Worm (Caenorhabditis elegans) whole organism, L1 larva: ENCODE data around the gene F17H10.4.

Experiments
- C04F5.9 ChIP-seq: sonication (generic microtip); optimal IDR thresholded peaks from 2 replicates; lab custom pipeline; 2016; ENCODE audit warnings: missing genetic modification characterization, missing compliant biosample characterization
- C16A3.4 ChIP-seq: fragments of 150-350 bp; optimal IDR thresholded peaks from 2 replicates; lab custom pipeline; 2014; ENCODE audit warnings: missing biosample characterization, missing genetic modification characterization
- blmp-1 ChIP-seq: fragments of 150-350 bp; optimal IDR thresholded peaks from 2 replicates; lab custom pipeline; 2014; ENCODE audit warnings: missing biosample characterization, missing genetic modification characterization
- ceh-90 ChIP-seq: sonication (generic microtip); optimal IDR thresholded peaks from 2 replicates; lab custom pipeline; 2016; ENCODE audit warnings: missing genetic modification characterization, missing compliant biosample characterization
- dpl-1 ChIP-seq, 3 experiments: fragments of 150-350 bp in 2 of 3; sonication (generic microtip) in 1 of 3; optimal IDR thresholded peaks; 2 replicates each; lab custom pipeline; 2014 to 2017; ENCODE audit warnings: missing biosample characterization in 3 of 3, missing genetic modification characterization in 3 of 3, missing genetic modification reagents in 3 of 3
- dsc-1 ChIP-seq: sonication (generic microtip); optimal IDR thresholded peaks from 2 replicates; lab custom pipeline; 2016; ENCODE audit warnings: mild to moderate bottlenecking, missing genetic modification characterization, missing compliant biosample characterization
- efl-1 ChIP-seq, 4 experiments: fragments of 150-350 bp; optimal IDR thresholded peaks in 3 of 4; peaks in 1 of 4; 1 replicate in 1 of 4; 2 replicates in 3 of 4; lab custom pipeline; 2014; ENCODE audit warnings: missing biosample characterization in 2 of 4, missing genetic modification characterization in 2 of 4, missing genetic modification reagents in 2 of 4
- egl-13 ChIP-seq: sonication (generic microtip); optimal IDR thresholded peaks from 2 replicates; lab custom pipeline; 2016; ENCODE audit warnings: missing genotype, missing genetic modification reagents, missing genetic modification characterization, missing compliant biosample characterization
- elt-3 ChIP-seq, 6 experiments: fragments of 150-350 bp in 1 of 6; sonication (generic microtip); optimal IDR thresholded peaks; 2 replicates each; lab custom pipeline; 2017 to 2018; ENCODE audit warnings: missing biosample characterization in 6 of 6, missing genetic modification characterization in 6 of 6, inconsistent platforms in 1 of 6
- fkh-4 ChIP-seq: sonication (generic microtip); optimal IDR thresholded peaks from 2 replicates; lab custom pipeline; 2016; ENCODE audit warnings: missing compliant biosample characterization, missing genetic modification characterization, borderline replicate concordance
- grh-1 ChIP-seq: fragments of 200-800 bp; sonication (Bioruptor generic); IDR thresholded peaks from 2 replicates; pipeline ENCODE4 v1.3.6; 2022; ENCODE audit warnings: missing genetic modification reagents, missing genetic modification characterization, missing compliant biosample characterization
- hlh-17 ChIP-seq: fragments of 200-800 bp; sonication (Bioruptor generic); optimal IDR thresholded peaks from 2 replicates; lab custom pipeline; 2018; ENCODE audit warnings: missing genetic modification characterization, mild to moderate bottlenecking, missing compliant biosample characterization, moderate library complexity, borderline replicate concordance
- hpl-2 ChIP-seq: fragments of 150-350 bp; optimal IDR thresholded peaks from 2 replicates; lab custom pipeline; 2014; ENCODE audit warnings: missing biosample characterization, missing genetic modification reagents, missing genetic modification characterization
- irx-1 ChIP-seq: sonication (generic microtip); optimal IDR thresholded peaks from 2 replicates; lab custom pipeline; 2016; ENCODE audit warnings: missing genetic modification characterization, missing compliant biosample characterization
- isw-1 ChIP-seq: fragments of 200-800 bp; sonication (Bioruptor generic); IDR thresholded peaks from 2 replicates; pipeline ENCODE4 v1.3.6; 2022; ENCODE audit warnings: missing genetic modification characterization, missing compliant biosample characterization
- lin-13 ChIP-seq: fragments of 150-350 bp; optimal IDR thresholded peaks from 2 replicates; lab custom pipeline; 2014; ENCODE audit warnings: missing biosample characterization, missing genetic modification reagents, missing genetic modification characterization
- lin-14 ChIP-seq: fragments of 200-800 bp; sonication (Bioruptor generic); optimal IDR thresholded peaks from 2 replicates; lab custom pipeline; 2018; ENCODE audit warnings: mild to moderate bottlenecking, missing genetic modification characterization, moderate library complexity, missing compliant biosample characterization
- lin-35 ChIP-seq, 2 experiments: fragments of 150-350 bp; optimal IDR thresholded peaks; 2 replicates each; lab custom pipeline; 2014; ENCODE audit warnings: missing biosample characterization in 2 of 2, missing genetic modification characterization in 2 of 2, missing genetic modification reagents in 2 of 2
- lin-39 ChIP-seq: fragments of 150-350 bp; optimal IDR thresholded peaks from 2 replicates; lab custom pipeline; 2014; ENCODE audit warnings: missing biosample characterization, missing genetic modification reagents, missing genetic modification characterization
- lir-3 ChIP-seq: sonication (generic microtip); optimal IDR thresholded peaks from 2 replicates; lab custom pipeline; 2016; ENCODE audit warnings: mild to moderate bottlenecking, missing genetic modification characterization, moderate library complexity, missing compliant biosample characterization; ENCODE audit not compliant: poor library complexity
- lsy-2 ChIP-seq, 2 experiments: fragments of 150-350 bp; optimal IDR thresholded peaks; 2 replicates each; lab custom pipeline; 2014; ENCODE audit warnings: missing biosample characterization in 2 of 2, missing genetic modification characterization in 2 of 2
- mdl-1 ChIP-seq, 2 experiments: fragments of 150-350 bp; optimal IDR thresholded peaks; 2 replicates each; lab custom pipeline; 2014 to 2017; ENCODE audit warnings: missing biosample characterization in 2 of 2, missing genetic modification characterization in 2 of 2, inconsistent platforms in 1 of 2
- mep-1 ChIP-seq: fragments of 150-350 bp; optimal IDR thresholded peaks from 2 replicates; lab custom pipeline; 2014; ENCODE audit warnings: missing biosample characterization, missing genetic modification characterization
- nhr-19 ChIP-seq: fragments of 200-800 bp; sonication (Bioruptor generic); conservative IDR thresholded peaks from 2 replicates; pipeline ENCODE4 v1.3.6; 2022; ENCODE audit warnings: missing genetic modification characterization, missing compliant biosample characterization
- nhr-20 ChIP-seq: sonication (generic microtip); optimal IDR thresholded peaks from 2 replicates; lab custom pipeline; 2016; ENCODE audit warnings: mild to moderate bottlenecking, missing genetic modification characterization, missing compliant biosample characterization
- nhr-47 ChIP-seq: sonication (generic microtip); optimal IDR thresholded peaks from 2 replicates; lab custom pipeline; 2016; ENCODE audit warnings: mild to moderate bottlenecking, missing genetic modification characterization, moderate library complexity, missing compliant biosample characterization
- nhr-71 ChIP-seq: sonication (generic microtip); optimal IDR thresholded peaks from 2 replicates; lab custom pipeline; 2016; ENCODE audit warnings: mild to moderate bottlenecking, missing genetic modification characterization, moderate library complexity, missing compliant biosample characterization
- nhr-85 ChIP-seq: sonication (generic microtip); peaks from one replicate; lab custom pipeline; 2016; ENCODE audit warnings: missing genetic modification characterization, inconsistent platforms, missing compliant biosample characterization
- nhr-90 ChIP-seq: sonication (generic microtip); optimal IDR thresholded peaks from 2 replicates; lab custom pipeline; 2016; ENCODE audit warnings: mild to moderate bottlenecking, missing genetic modification characterization, missing compliant biosample characterization; ENCODE audit not compliant: poor library complexity
- pag-3 ChIP-seq: sonication (generic microtip); optimal IDR thresholded peaks from 2 replicates; lab custom pipeline; 2017; ENCODE audit warnings: missing genetic modification characterization, mild to moderate bottlenecking, missing compliant biosample characterization, antibody characterized with exemption, borderline replicate concordance; ENCODE audit not compliant: insufficient read depth
- pax-3 ChIP-seq: fragments of 200-800 bp; sonication (Bioruptor generic); optimal IDR thresholded peaks from 2 replicates; lab custom pipeline; 2018; ENCODE audit warnings: mild to moderate bottlenecking, missing genetic modification characterization, moderate library complexity, missing compliant biosample characterization
- rnt-1 ChIP-seq: sonication (generic microtip); optimal IDR thresholded peaks from 2 replicates; lab custom pipeline; 2016; ENCODE audit warnings: mild to moderate bottlenecking, missing genetic modification characterization, moderate library complexity, missing compliant biosample characterization
- snpc-4 ChIP-seq: fragments of 150-350 bp; optimal IDR thresholded peaks from 2 replicates; lab custom pipeline; 2014; ENCODE audit warnings: missing biosample characterization, missing genetic modification characterization
- snu-23 ChIP-seq: sonication (generic microtip); optimal IDR thresholded peaks from 2 replicates; lab custom pipeline; 2016; ENCODE audit warnings: missing genetic modification characterization, missing compliant biosample characterization
- swsn-7 ChIP-seq: sonication (generic microtip); optimal IDR thresholded peaks from 2 replicates; lab custom pipeline; 2016; ENCODE audit warnings: missing genetic modification characterization, missing compliant biosample characterization
- unc-130 ChIP-seq: fragments of 150-350 bp; optimal IDR thresholded peaks from 2 replicates; lab custom pipeline; 2017; ENCODE audit warnings: missing biosample characterization, missing genetic modification characterization, inconsistent platforms
- unc-86 ChIP-seq: sonication (generic microtip); optimal IDR thresholded peaks from 2 replicates; lab custom pipeline; 2016; ENCODE audit warnings: missing genetic modification characterization, missing compliant biosample characterization
- unc-98 ChIP-seq: fragments of 200-800 bp; sonication (Bioruptor generic); IDR thresholded peaks from 2 replicates; pipeline ENCODE4 v1.3.6; 2022; ENCODE audit warnings: missing genetic modification characterization, missing compliant biosample characterization
- zag-1 ChIP-seq: fragments of 150-350 bp; optimal IDR thresholded peaks from 2 replicates; lab custom pipeline; 2014; ENCODE audit warnings: missing biosample characterization, missing genetic modification characterization
- ztf-4 ChIP-seq: fragments of 150-350 bp; optimal IDR thresholded peaks from 2 replicates; lab custom pipeline; 2014; ENCODE audit warnings: missing biosample characterization, missing genetic modification characterization

Gene F17H10.4

DNA sequence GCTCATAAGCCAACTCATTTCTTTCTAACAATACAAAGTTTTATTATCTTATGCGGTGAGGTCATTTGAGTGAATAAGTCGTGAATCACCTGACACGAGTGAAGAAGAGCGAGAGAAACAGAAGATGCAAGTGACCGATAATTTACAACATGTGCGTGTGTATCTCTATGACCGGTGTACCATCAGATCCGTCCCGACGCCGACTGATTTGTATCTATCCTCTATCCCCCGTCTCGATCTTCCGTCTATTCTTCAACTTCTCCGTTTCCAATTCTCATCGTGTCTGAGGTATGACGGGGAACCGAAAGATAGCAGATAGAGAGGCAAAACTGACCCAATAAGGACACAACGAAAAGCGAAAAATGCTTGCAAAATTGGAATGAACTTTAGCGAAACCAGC, 15.1 kb upstream of the F17H10.4 start, which contains the start of gene F09A5.3:
Gene F09A5.3, plus strand, starts transcription at position 162 of the 400 bp plus-strand sequence.
- TF ChIP-seq nhr-85 (tag; lab: Kevin White, UChicago) (peak; percentile 96), C04F5.9 (tag; lab: Kevin White, UChicago) (no peak), swsn-7 (tag; lab: Kevin White, UChicago) (peak; percentile 16), grh-1 (GFP tag; lab: Robert Waterston, UW) (peak; percentile 61), nhr-47 (tag; lab: Kevin White, UChicago) (peak; percentile 41), lin-35 (GFP tag; optimal IDR thresholded peaks at IDR 0.05; lab: Kevin White, UChicago) (peak in 1 of 2 experiments; percentile 73), mdl-1 (tag; optimal IDR thresholded peaks at IDR 0.05; lab: Kevin White, UChicago) (peak in 1 of 2 experiments; percentile 85), nhr-19 (GFP tag; lab: Robert Waterston, UW) (peak; percentile 66), lir-3 (tag; lab: Kevin White, UChicago) (peak; percentile 47), mep-1 (tag; lab: Kevin White, UChicago) (peak; percentile 74), lin-13 (GFP tag; lab: Kevin White, UChicago) (peak; percentile 32), rnt-1 (tag; lab: Kevin White, UChicago) (peak; percentile 57), dpl-1 (GFP tag; optimal IDR thresholded peaks at IDR 0.05; lab: Kevin White, UChicago) (peak in 1 of 3 experiments; percentile 1), pag-3 (tag; lab: Kevin White, UChicago) (no peak), unc-130 (peak; percentile 41), ceh-90 (no peak), dsc-1 (tag; lab: Kevin White, UChicago) (peak; percentile 23), ztf-4 (tag; lab: Kevin White, UChicago) (peak; percentile 55), lin-39 (tag; lab: Kevin White, UChicago) (no peak), lsy-2 (tag; optimal IDR thresholded peaks at IDR 0.05; lab: Kevin White, UChicago) (peak; percentile 28 to 61), lin-14 (GFP tag; lab: Kevin White, UChicago) (peak; percentile 86), irx-1 (tag; lab: Kevin White, UChicago) (peak; percentile 30), nhr-20 (peak; percentile 83), nhr-71 (tag; lab: Kevin White, UChicago) (peak; percentile 84), isw-1 (no peak), pax-3 (no peak), fkh-4 (tag; lab: Kevin White, UChicago) (no peak), efl-1 (optimal IDR thresholded peaks at IDR 0.05; lab: Kevin White, UChicago) (no peak), efl-1 (GFP tag; optimal IDR thresholded peaks at IDR 0.05 in 1 of 2; lab: Kevin White, UChicago) (peak in 1 of 2 experiments; percentile 91), C16A3.4 (tag; lab: Kevin White, UChicago) (peak; percentile 8), blmp-1 (tag; lab: Kevin White, UChicago) (peak; percentile 88), elt-3 (tag; optimal IDR thresholded peaks at IDR 0.05; lab: Kevin White, UChicago) (peak in 2 of 6 experiments; percentile 72 to 80), snu-23 (GFP tag; lab: Kevin White, UChicago) (peak; percentile 81), nhr-90 (tag; lab: Kevin White, UChicago) (peak; percentile 81), zag-1 (tag; lab: Kevin White, UChicago) (no peak)

DNA sequence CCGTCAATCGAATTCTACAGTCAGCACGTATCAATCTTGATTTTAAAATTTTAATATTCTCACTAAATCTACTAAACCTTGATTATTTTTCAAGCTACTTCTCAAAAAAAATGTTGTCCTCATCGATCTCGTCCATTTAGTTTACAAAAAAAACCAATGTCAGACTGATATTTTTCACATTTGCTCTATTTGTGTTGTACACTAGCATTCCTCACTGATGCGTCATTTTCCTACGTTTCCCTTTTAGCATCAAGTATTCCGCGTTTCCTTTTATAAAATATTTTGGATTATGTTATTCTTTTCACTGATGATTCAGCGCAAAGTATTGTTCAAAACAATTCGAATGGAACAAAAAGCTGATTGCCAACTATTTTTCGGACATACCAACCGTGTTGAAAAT, 13.2 kb upstream of the F17H10.4 start, which contains the start of gene ttr-34:
Gene ttr-34, plus strand, starts transcription at position 301 of the 400 bp plus-strand sequence.
- TF ChIP-seq fkh-4 (tag; lab: Kevin White, UChicago) (no peak), unc-86 (no peak), efl-1 (optimal IDR thresholded peaks at IDR 0.05; lab: Kevin White, UChicago) (no peak), efl-1 (GFP tag; optimal IDR thresholded peaks at IDR 0.05 in 1 of 2; lab: Kevin White, UChicago) (no peak), nhr-85 (tag; lab: Kevin White, UChicago) (no peak), nhr-47 (tag; lab: Kevin White, UChicago) (no peak), snpc-4 (tag; lab: Kevin White, UChicago) (no peak), unc-98 (GFP tag; lab: Robert Waterston, UW) (no peak), hpl-2 (GFP tag; lab: Kevin White, UChicago) (no peak), C16A3.4 (tag; lab: Kevin White, UChicago) (no peak), snu-23 (GFP tag; lab: Kevin White, UChicago) (no peak), hlh-17 (no peak), lin-14 (GFP tag; lab: Kevin White, UChicago) (no peak), egl-13 (tag; lab: Kevin White, UChicago) (no peak)
